Worm (Caenorhabditis elegans) whole organism, early embryonic: Measurements from ENCODE around the gene txt-17.

Source experiments
- B0310.2 ChIP-seq: sonication (generic microtip); optimal IDR thresholded peaks from 2 replicates; lab custom pipeline; 2016; ENCODE audit warnings: mild to moderate bottlenecking, missing genetic modification characterization, missing compliant biosample characterization
- aly-1 ChIP-seq: sonication (generic microtip); optimal IDR thresholded peaks from 2 replicates; lab custom pipeline; 2016; ENCODE audit warnings: missing genetic modification characterization, missing compliant biosample characterization
- ama-1 ChIP-seq: fragments of 150-350 bp; optimal IDR thresholded peaks from 2 replicates; lab custom pipeline; 2014
- ceh-36 ChIP-seq: sonication (generic microtip); optimal IDR thresholded peaks from 2 replicates; lab custom pipeline; 2016; ENCODE audit warnings: missing genetic modification characterization, inconsistent platforms, missing compliant biosample characterization
- ets-7 ChIP-seq: sonication (generic microtip); optimal IDR thresholded peaks from 2 replicates; lab custom pipeline; 2016; ENCODE audit warnings: missing genotype, missing genetic modification characterization, missing compliant biosample characterization
- flt-1 ChIP-seq: fragments of 200-800 bp; sonication (Bioruptor generic); IDR thresholded peaks from 2 replicates; pipeline ENCODE4 v1.3.6; 2022; ENCODE audit warnings: missing genetic modification characterization, missing compliant biosample characterization
- hmg-4 ChIP-seq: fragments of 200-800 bp; sonication (Bioruptor generic); optimal IDR thresholded peaks from 2 replicates; lab custom pipeline; 2018; ENCODE audit warnings: mild to moderate bottlenecking, missing genetic modification characterization, missing compliant biosample characterization
- hnd-1 ChIP-seq: sonication (generic microtip); optimal IDR thresholded peaks from 2 replicates; lab custom pipeline; 2016; ENCODE audit warnings: missing genetic modification characterization, missing compliant biosample characterization
- pes-1 ChIP-seq: fragments of 200-800 bp; sonication (Bioruptor generic); IDR thresholded peaks from 2 replicates; pipeline ENCODE4 v1.3.6; 2022; ENCODE audit warnings: missing genetic modification reagents, missing genetic modification characterization, missing compliant biosample characterization
- tbx-37 ChIP-seq: fragments of 200-800 bp; sonication (Bioruptor generic); conservative IDR thresholded peaks from 2 replicates; pipeline ENCODE4 v1.3.6; 2022; ENCODE audit warnings: missing genetic modification reagents, missing genetic modification characterization, missing compliant biosample characterization
- tra-4 ChIP-seq: sonication (generic microtip); optimal IDR thresholded peaks from 2 replicates; lab custom pipeline; 2017; ENCODE audit warnings: missing genetic modification characterization, missing compliant biosample characterization

- TF ChIP-seq aly-1 (tag; lab: Kevin White, UChicago): no peak
- TF ChIP-seq B0310.2 (tag; lab: Kevin White, UChicago): no peak
- no peak for TF ChIP-seq flt-1 (GFP tag; lab: Robert Waterston, UW)
- TF ChIP-seq tbx-37: no peak
- TF ChIP-seq ets-7 (tag; lab: Kevin White, UChicago): no peak
- TF ChIP-seq ama-1: no peak
- TF ChIP-seq hmg-4 (GFP tag; lab: Kevin White, UChicago): no peak
- TF ChIP-seq pes-1: no peak
- TF ChIP-seq tra-4 (tag; lab: Kevin White, UChicago): no peak
- no peak for TF ChIP-seq hnd-1 (tag; lab: Kevin White, UChicago)
- TF ChIP-seq ceh-36 (tag; lab: Kevin White, UChicago): no peak
Measured at ce11 chrV:7036475-7036874, 16.5 kb downstream of the txt-17 start, which contains the start of gene twk-11.
